Worm (Caenorhabditis elegans) whole organism, L4 larva: ENCODE data around the gene fbxa-170.

Source experiments
- ama-1 ChIP-seq: fragments of 150-350 bp; optimal IDR thresholded peaks from 2 replicates; lab custom pipeline; 2014; ENCODE audit warnings: inconsistent platforms, mixed read lengths
- arid-1 ChIP-seq: fragments of 200-800 bp; sonication (Bioruptor generic); conservative IDR thresholded peaks from 2 replicates; pipeline ENCODE4 v1.3.6; 2022; ENCODE audit warnings: missing genetic modification reagents, missing genetic modification characterization, missing compliant biosample characterization
- ceh-82 ChIP-seq: sonication (generic microtip); optimal IDR thresholded peaks from 2 replicates; lab custom pipeline; 2017; ENCODE audit warnings: missing biosample characterization, missing genetic modification characterization
- egl-27 ChIP-seq: sonication (generic microtip); optimal IDR thresholded peaks from 3 replicates; lab custom pipeline; 2017; ENCODE audit warnings: missing biosample characterization, missing genetic modification reagents, missing genetic modification characterization
- fkh-10 ChIP-seq: fragments of 150-350 bp; optimal IDR thresholded peaks from 2 replicates; lab custom pipeline; 2014; ENCODE audit warnings: missing biosample characterization, missing genetic modification reagents, missing genetic modification characterization
- mdl-1 ChIP-seq, 2 experiments: fragments of 150-350 bp in 1 of 2; sonication (generic microtip) in 1 of 2; optimal IDR thresholded peaks; 2 replicates each; lab custom pipeline; 2014 to 2017; ENCODE audit warnings: missing biosample characterization in 2 of 2, missing genetic modification characterization in 2 of 2
- mep-1 ChIP-seq: fragments of 150-350 bp; sonication (generic microtip); optimal IDR thresholded peaks from 3 replicates; lab custom pipeline; 2014; ENCODE audit warnings: missing biosample characterization, missing genetic modification characterization
- nhr-10 ChIP-seq: fragments of 150-350 bp; optimal IDR thresholded peaks from 2 replicates; lab custom pipeline; 2014; ENCODE audit warnings: missing biosample characterization, missing genetic modification characterization
- saeg-2 ChIP-seq: fragments of 200-800 bp; sonication (Bioruptor generic); IDR thresholded peaks from 2 replicates; pipeline ENCODE4 v1.3.6; 2022; ENCODE audit warnings: missing genetic modification reagents, missing genetic modification characterization, missing compliant biosample characterization
- tag-97 ChIP-seq: fragments of 200-800 bp; sonication (Bioruptor generic); IDR thresholded peaks from 2 replicates; pipeline ENCODE4 v1.3.6; 2022; ENCODE audit warnings: missing genetic modification characterization, missing compliant biosample characterization
- unc-62 ChIP-seq, 3 experiments: fragments of 150-350 bp in 1 of 3; sonication (generic microtip); optimal IDR thresholded peaks in 2 of 3; peaks in 1 of 3; 1 replicate in 1 of 3; 2 replicates in 2 of 3; lab custom pipeline; 2014 to 2017; ENCODE audit warnings: missing biosample characterization in 3 of 3, missing genetic modification characterization in 3 of 3, missing genetic modification reagents in 3 of 3, missing genotype in 1 of 3
- zfp-3 ChIP-seq: fragments of 200-800 bp; sonication (Bioruptor generic); conservative IDR thresholded peaks from 2 replicates; pipeline ENCODE4 v1.3.6; 2022; ENCODE audit warnings: missing genetic modification reagents, missing genetic modification characterization, missing compliant biosample characterization

ce11 chrX:1703049-1703448 lies 25.1 kb upstream of the fbxa-170 start:
- TF ChIP-seq mep-1 (tag; lab: Kevin White, UChicago) (no peak), saeg-2 (GFP tag; lab: Robert Waterston, UW) (no peak), tag-97 (GFP tag; lab: Robert Waterston, UW) (no peak), ama-1 (no peak), fkh-10 (GFP tag; lab: Kevin White, UChicago) (no peak), zfp-3 (no peak), arid-1 (GFP tag; lab: Robert Waterston, UW) (no peak), ceh-82 (tag; lab: Kevin White, UChicago) (no peak), egl-27 (tag; lab: Kevin White, UChicago) (no peak), unc-62 (GFP tag; optimal IDR thresholded peaks at IDR 0.05 in 1 of 2; lab: Kevin White, UChicago) (no peak), unc-62 (tag; optimal IDR thresholded peaks at IDR 0.05; lab: Kevin White, UChicago) (no peak), mdl-1 (tag; optimal IDR thresholded peaks at IDR 0.05; lab: Kevin White, UChicago) (no peak), nhr-10 (tag; lab: Kevin White, UChicago) (no peak)
